Fruit fly (Drosophila melanogaster): Measurements from ENCODE around the gene gudu.

- TF ChIP-seq CG4617 (GFP tag; optimal IDR thresholded peaks at IDR 0.05; ENCODE audit: borderline replicate concordance) (no peak), MESR4 (GFP tag; optimal IDR thresholded peaks at IDR 0.05) (no peak), abd-A (tag; optimal IDR thresholded peaks at IDR 0.05) (no peak), eyg (GFP tag; optimal IDR thresholded peaks at IDR 0.05) (no peak), NC2β (GFP tag; optimal IDR thresholded peaks at IDR 0.05) (no peak), row (GFP tag; IDR thresholded peaks at IDR 0.05) (no peak), h (optimal IDR thresholded peaks at IDR 0.05) (no peak), CG15479 (GFP tag; optimal IDR thresholded peaks at IDR 0.05) (no peak), PHDP (tag; optimal IDR thresholded peaks at IDR 0.05) (no peak), Kr (GFP tag; optimal IDR thresholded peaks at IDR 0.05) (no peak), Pdp1 (GFP tag; optimal IDR thresholded peaks at IDR 0.05) (no peak), tin (GFP tag; optimal IDR thresholded peaks at IDR 0.05) (no peak)
These were observed 49.0 kb downstream of the gudu start, which contains the start of gene CG5973 for dm6 chr2L:7437325-7437707.

Measured in whole organism, embryonic.